Worm (Caenorhabditis elegans): Measurements from ENCODE around the gene F19B10.10.

DNA sequence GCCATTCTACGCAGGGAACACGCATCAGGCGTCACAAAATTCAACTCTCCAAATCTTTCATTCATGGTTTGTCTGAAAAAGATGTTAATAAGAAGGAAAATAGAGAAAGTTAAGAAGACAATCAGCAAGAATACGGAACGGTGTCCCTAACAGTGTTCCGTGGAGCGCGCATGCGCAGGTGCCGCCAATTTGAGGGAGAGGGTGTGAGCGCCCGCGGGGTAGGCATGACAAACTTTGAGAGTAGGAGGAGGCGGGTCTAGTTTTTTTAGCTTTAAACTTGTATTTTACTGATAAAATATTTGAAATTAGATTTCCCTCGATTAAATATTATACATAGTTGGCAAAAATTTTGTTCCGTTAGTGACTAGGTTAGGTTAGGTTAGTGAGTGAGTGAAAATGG is 849 bp downstream of the F19B10.10 start:
- TF ChIP-seq W03F9.2 (tag; optimal IDR thresholded peaks at IDR 0.05) (no peak), him-1 (tag; optimal IDR thresholded peaks at IDR 0.05) (no peak), dao-5 (tag; optimal IDR thresholded peaks at IDR 0.05) (no peak)

All from whole organism, L4/young adult.